Fruit fly (Drosophila melanogaster) whole organism, adult: ENCODE measurements around the gene CG7824.

ENCODE experiments used
- CG11617 ChIP-seq: fragments of 200-800 bp; sonication (Bioruptor generic); optimal IDR thresholded peaks from 2 replicates; lab custom pipeline; 2017; ENCODE audit warnings: mild to moderate bottlenecking, missing biosample characterization, missing genetic modification reagents, missing genetic modification characterization
- CG14711 ChIP-seq: fragments of 200-800 bp; sonication (Bioruptor generic); optimal IDR thresholded peaks from 2 replicates; lab custom pipeline; 2018; ENCODE audit warnings: missing biosample characterization, mild to moderate bottlenecking, missing genetic modification characterization, moderate library complexity
- CG1620 ChIP-seq: fragments of 200-800 bp; sonication (Bioruptor generic); optimal IDR thresholded peaks from 2 replicates; lab custom pipeline; 2016; ENCODE audit warnings: missing biosample characterization, missing genetic modification characterization
- CG33017 ChIP-seq: fragments of 200-800 bp; sonication (Bioruptor generic); optimal IDR thresholded peaks from 2 replicates; lab custom pipeline; 2018; ENCODE audit warnings: missing biosample characterization, mild to moderate bottlenecking, missing genetic modification characterization, moderate library complexity
- CG5204 ChIP-seq: fragments of 200-800 bp; sonication (Bioruptor generic); optimal IDR thresholded peaks from 2 replicates; lab custom pipeline; 2016; ENCODE audit warnings: missing biosample characterization, missing genetic modification characterization
- CG7045 ChIP-seq: fragments of 200-800 bp; sonication (Bioruptor generic); optimal IDR thresholded peaks from 2 replicates; lab custom pipeline; 2017; ENCODE audit warnings: missing biosample characterization, mild to moderate bottlenecking, missing genetic modification characterization
- CG7101 ChIP-seq: fragments of 200-800 bp; sonication (Bioruptor generic); optimal IDR thresholded peaks from 2 replicates; lab custom pipeline; 2018; ENCODE audit warnings: missing biosample characterization, mild to moderate bottlenecking, missing genetic modification characterization, moderate library complexity
- Clk ChIP-seq: fragments of 200-800 bp; sonication (Bioruptor generic); optimal IDR thresholded peaks from 2 replicates; lab custom pipeline; 2017; ENCODE audit warnings: missing biosample characterization, missing genetic modification characterization
- Crg-1 ChIP-seq: fragments of 200-800 bp; sonication (Bioruptor generic); optimal IDR thresholded peaks from 2 replicates; lab custom pipeline; 2016; ENCODE audit warnings: missing biosample characterization, missing genetic modification characterization
- Hr96 ChIP-seq: fragments of 200-800 bp; sonication (Bioruptor generic); optimal IDR thresholded peaks from 2 replicates; lab custom pipeline; 2016; ENCODE audit warnings: missing biosample characterization, missing genetic modification characterization
- Mnt ChIP-seq: fragments of 200-800 bp; sonication (Bioruptor generic); optimal IDR thresholded peaks from 2 replicates; lab custom pipeline; 2016; ENCODE audit warnings: missing biosample characterization, mild to moderate bottlenecking, missing genetic modification characterization
- bab1 ChIP-seq: fragments of 200-800 bp; sonication (Bioruptor generic); optimal IDR thresholded peaks from 3 replicates; lab custom pipeline; 2019; ENCODE audit warnings: missing biosample characterization, mild to moderate bottlenecking, missing genetic modification characterization, moderate library complexity
- cic ChIP-seq: fragments of 200-800 bp; sonication (Bioruptor generic); optimal IDR thresholded peaks from 2 replicates; lab custom pipeline; 2017; ENCODE audit warnings: missing biosample characterization, mild to moderate bottlenecking, missing genetic modification characterization, moderate library complexity
- cnc ChIP-seq, 2 experiments: fragments of >200 bp; optimal IDR thresholded peaks; 2 replicates each; lab custom pipeline; 2017
- ovo ChIP-seq: fragments of 200-800 bp; sonication (Bioruptor generic); optimal IDR thresholded peaks from 2 replicates; lab custom pipeline; 2016; ENCODE audit warnings: missing biosample characterization, missing genetic modification characterization
- pad ChIP-seq: fragments of 200-800 bp; sonication (Bioruptor generic); optimal IDR thresholded peaks from 3 replicates; lab custom pipeline; 2017; ENCODE audit warnings: missing biosample characterization, missing genetic modification characterization, mild to moderate bottlenecking, moderate library complexity, missing genetic modification reagents
- tj ChIP-seq: fragments of 200-800 bp; sonication (Bioruptor generic); optimal IDR thresholded peaks from 3 replicates; lab custom pipeline; 2017; ENCODE audit warnings: missing biosample characterization, mild to moderate bottlenecking, missing genetic modification characterization, moderate library complexity
- toe ChIP-seq: fragments of 200-800 bp; sonication (Bioruptor generic); optimal IDR thresholded peaks from 2 replicates; lab custom pipeline; 2016; ENCODE audit warnings: missing biosample characterization, missing genetic modification characterization

CG7824 gene

DNA sequence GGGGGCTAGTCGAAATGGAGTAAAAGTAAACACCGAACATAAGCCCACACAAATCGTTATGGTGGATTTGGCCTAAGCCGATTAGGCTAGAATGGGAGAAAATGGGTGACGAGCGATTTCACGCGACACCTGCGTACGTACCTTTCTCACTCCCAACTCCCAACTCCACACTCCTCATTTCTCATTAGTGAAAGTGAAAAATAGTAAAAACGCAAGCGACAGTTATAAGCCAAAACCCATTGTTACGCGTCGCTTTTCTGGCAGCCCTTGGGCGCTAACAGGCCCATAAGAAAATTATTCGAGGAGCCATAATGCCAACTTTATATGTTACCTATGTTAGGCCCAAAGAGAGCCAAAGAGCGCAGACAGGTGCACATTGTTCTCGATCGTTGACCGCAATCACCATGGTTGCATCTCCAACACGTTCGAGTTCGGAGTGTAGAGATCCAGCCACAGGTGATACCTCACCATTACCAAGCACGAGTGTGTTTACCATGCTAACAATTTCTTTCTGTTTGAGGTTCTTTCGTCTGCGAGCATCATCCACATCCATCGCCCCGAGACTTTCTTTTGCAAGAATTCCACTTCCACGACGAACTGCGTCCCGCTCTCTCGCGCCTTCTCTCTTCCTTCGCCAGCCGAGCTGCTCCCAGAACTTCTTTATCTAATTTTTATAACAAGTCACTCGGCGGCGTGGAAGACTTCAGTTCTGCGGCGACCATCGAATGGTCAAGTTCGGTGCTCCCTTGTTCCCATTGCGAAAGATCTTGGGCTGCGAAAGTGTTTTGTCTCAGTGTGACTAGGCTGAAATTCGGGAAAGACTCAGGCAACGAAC lies 40.1 kb downstream of the CG7824 start, which contains the start of gene neo:
Gene neo (plus strand): TSS at position 698 of the 835 bp plus-strand sequence.
- TF ChIP-seq CG5204 (GFP tag; lab: Kevin White, UChicago) (no peak), pad (GFP tag; lab: Kevin White, UChicago) (no peak), Hr96 (GFP tag; lab: Kevin White, UChicago) (no peak), Clk (GFP tag; lab: Kevin White, UChicago) (no peak), ovo (no peak), bab1 (GFP tag; lab: Kevin White, UChicago) (no peak), CG1620 (no peak), CG7101 (tag; lab: Kevin White, UChicago) (no peak), toe (GFP tag; lab: Kevin White, UChicago) (no peak), Mnt (GFP tag; lab: Kevin White, UChicago) (no peak), CG33017 (tag; lab: Kevin White, UChicago) (no peak), cic (GFP tag; lab: Kevin White, UChicago) (no peak), CG14711 (tag; lab: Kevin White, UChicago) (no peak)

DNA sequence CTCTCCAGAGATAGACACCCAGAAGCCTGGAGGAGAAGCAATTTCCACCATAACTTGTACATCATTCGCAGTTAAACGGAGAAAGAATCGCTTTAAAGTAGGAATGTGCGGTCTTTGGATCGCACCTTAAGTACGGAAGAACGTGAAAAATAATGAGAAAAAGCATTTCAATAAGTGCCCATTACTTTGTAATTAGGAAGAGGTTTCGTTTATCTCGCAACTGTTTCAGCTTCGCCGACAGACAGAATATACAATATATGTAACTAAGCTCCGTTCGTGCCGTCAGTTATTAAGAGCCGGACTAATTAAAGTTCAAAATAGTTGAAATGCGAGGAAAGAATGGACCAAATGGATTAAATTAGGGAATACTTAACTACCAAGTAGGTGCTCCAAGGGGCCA lies 41.1 kb downstream of the CG7824 start, which contains the start of gene CG7829:
Gene CG7829 (minus strand): TSS at position 101 of the 400 bp plus-strand sequence.
- TF ChIP-seq cic (GFP tag; lab: Kevin White, UChicago) (no peak), tj (no peak), toe (GFP tag; lab: Kevin White, UChicago) (no peak)

DNA sequence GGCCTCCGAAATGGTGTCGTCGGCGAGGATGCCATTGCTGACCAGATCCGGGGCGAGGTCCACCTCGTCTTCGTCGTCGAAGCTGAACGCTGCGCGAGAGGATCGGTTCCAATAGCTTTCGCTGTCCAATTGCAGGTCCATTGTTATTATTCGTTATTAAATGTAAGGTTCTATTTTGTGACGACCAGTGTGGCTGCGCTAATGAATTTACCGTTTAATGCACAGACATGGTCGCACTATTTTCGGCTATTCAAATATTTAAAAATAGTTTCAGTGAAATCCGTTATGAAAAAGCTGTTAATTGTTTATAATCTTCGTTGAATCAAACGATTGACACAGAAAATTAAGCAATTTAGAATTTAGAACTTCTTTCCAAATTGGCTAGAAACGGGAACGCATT lies 42.5 kb downstream of the CG7824 start, which contains the start of gene Vps16B:
Gene Vps16B (minus strand): TSS at position 186 of the 400 bp plus-strand sequence.
- TF ChIP-seq ovo (no peak), CG7045 (GFP tag; lab: Kevin White, UChicago) (no peak), Crg-1 (no peak), CG11617 (GFP tag; lab: Kevin White, UChicago) (no peak), cnc (optimal IDR thresholded peaks at IDR 0.05; lab: Kevin White, UChicago) (no peak), pad (GFP tag; lab: Kevin White, UChicago) (no peak), toe (GFP tag; lab: Kevin White, UChicago) (no peak), CG14711 (tag; lab: Kevin White, UChicago) (no peak), CG33017 (tag; lab: Kevin White, UChicago) (no peak), Clk (GFP tag; lab: Kevin White, UChicago) (no peak), CG5204 (GFP tag; lab: Kevin White, UChicago) (no peak), tj (no peak), CG1620 (no peak), CG7101 (tag; lab: Kevin White, UChicago) (no peak), bab1 (GFP tag; lab: Kevin White, UChicago) (no peak)
